Fruit fly (Drosophila melanogaster): ENCODE measurements around the gene Nmd3.

The Nmd3 gene

dm6 chrX:2175265-2175795 lies 9.1 kb downstream of the Nmd3 start, which contains the start of gene Cyp4d14:
TSS of gene Cyp4d14 (minus strand) at chrX:2175315.
- TF ChIP-seq CG34367 (tag; optimal IDR thresholded peaks at IDR 0.05) (no peak), D1 (tag; optimal IDR thresholded peaks at IDR 0.05) (no peak), Pif1B (GFP tag; optimal IDR thresholded peaks at IDR 0.05) (no peak), CG17806 (tag; optimal IDR thresholded peaks at IDR 0.05) (no peak), CG15710 (tag; optimal IDR thresholded peaks at IDR 0.05) (no peak), EcR (GFP tag; optimal IDR thresholded peaks at IDR 0.05) (no peak), fd96Ca (GFP tag; IDR thresholded peaks at IDR 0.05) (no peak)

dm6 chrX:2172420-2172827 lies 12.0 kb downstream of the Nmd3 start, which contains the start of gene ND-B14.5A:
TSS of gene ND-B14.5A (plus strand) at chrX:2172526.
- TF ChIP-seq rn (GFP tag; IDR thresholded peaks at IDR 0.05) (no peak), CG4496 (GFP tag; IDR thresholded peaks at IDR 0.05) (0 out of 3 replicates have a peak, but pooled peaks have one; percentile 18)

dm6 chrX:2170424-2170823 lies 14.0 kb downstream of the Nmd3 start:
- TF ChIP-seq CG17806 (tag; optimal IDR thresholded peaks at IDR 0.05) (no peak), CG32121 (GFP tag; IDR thresholded peaks at IDR 0.05) (no peak), CG10348 (GFP tag; IDR thresholded peaks at IDR 0.05) (no peak), CG9948 (tag; optimal IDR thresholded peaks at IDR 0.05) (no peak), rn (GFP tag; IDR thresholded peaks at IDR 0.05) (no peak), CG13204 (GFP tag; optimal IDR thresholded peaks at IDR 0.05) (no peak), Pif1A (GFP tag; optimal IDR thresholded peaks at IDR 0.05) (no peak), gl (tag; optimal IDR thresholded peaks at IDR 0.05) (no peak), fd96Ca (GFP tag; IDR thresholded peaks at IDR 0.05) (no peak), Snoo (tag; optimal IDR thresholded peaks at IDR 0.05) (no peak)

- TF ChIP-seq CG8301 (tag; optimal IDR thresholded peaks at IDR 0.05) (no peak), CG32121 (GFP tag; IDR thresholded peaks at IDR 0.05) (peak; percentile 62)
Measured at dm6 chrX:2168485-2169199, 15.8 kb downstream of the Nmd3 start.

- no peak for TF ChIP-seq gl (tag; optimal IDR thresholded peaks at IDR 0.05)
- TF ChIP-seq Ets98B (GFP tag; IDR thresholded peaks at IDR 0.05): peak; percentile 85
- no peak for TF ChIP-seq Snoo (tag; optimal IDR thresholded peaks at IDR 0.05)
- TF ChIP-seq CG12605 (GFP tag; IDR thresholded peaks at IDR 0.05): peak; percentile 64
- no peak for TF ChIP-seq CG9948 (tag; optimal IDR thresholded peaks at IDR 0.05)
- no peak for TF ChIP-seq CG15710 (tag; optimal IDR thresholded peaks at IDR 0.05)
- no peak for TF ChIP-seq CG14655 (GFP tag; optimal IDR thresholded peaks at IDR 0.05)
- peak; percentile 87 for TF ChIP-seq fd96Ca (GFP tag; IDR thresholded peaks at IDR 0.05)
- peak; percentile 90 for TF ChIP-seq CG4496 (GFP tag; IDR thresholded peaks at IDR 0.05)
- no peak for TF ChIP-seq CG13204 (GFP tag; optimal IDR thresholded peaks at IDR 0.05)
- TF ChIP-seq CG8301 (tag; optimal IDR thresholded peaks at IDR 0.05): peak; percentile 80
- TF ChIP-seq CG34367 (tag; optimal IDR thresholded peaks at IDR 0.05): no peak
- TF ChIP-seq CG17806 (tag; optimal IDR thresholded peaks at IDR 0.05): no peak
- peak; percentile 49; the same call in 1 of the 2 replicates for TF ChIP-seq rn (GFP tag; IDR thresholded peaks at IDR 0.05)
- no peak for TF ChIP-seq Pif1B (GFP tag; optimal IDR thresholded peaks at IDR 0.05)
- TF ChIP-seq EcR (GFP tag; optimal IDR thresholded peaks at IDR 0.05): no peak
- TF ChIP-seq D1 (tag; optimal IDR thresholded peaks at IDR 0.05): no peak
- no peak for TF ChIP-seq CG8159 (tag; optimal IDR thresholded peaks at IDR 0.05)
- peak; percentile 69 for TF ChIP-seq CG32121 (GFP tag; IDR thresholded peaks at IDR 0.05)
- 0 out of 2 replicates have a peak, but pooled peaks have one; percentile 47 for TF ChIP-seq CG10348 (GFP tag; IDR thresholded peaks at IDR 0.05)
- no peak for TF ChIP-seq Pif1A (GFP tag; optimal IDR thresholded peaks at IDR 0.05)
Measured at dm6 chrX:2166129-2166528, 18.3 kb downstream of the Nmd3 start.

- TF ChIP-seq fd96Ca (GFP tag; IDR thresholded peaks at IDR 0.05) (peak; percentile 80), CG9948 (tag; optimal IDR thresholded peaks at IDR 0.05) (no peak), CG8159 (tag; optimal IDR thresholded peaks at IDR 0.05) (no peak), CG8301 (tag; optimal IDR thresholded peaks at IDR 0.05) (peak; percentile 16), CG4496 (GFP tag; IDR thresholded peaks at IDR 0.05) (peak; percentile 79), Pif1B (GFP tag; optimal IDR thresholded peaks at IDR 0.05) (no peak), Pif1A (GFP tag; optimal IDR thresholded peaks at IDR 0.05) (no peak), Ets98B (GFP tag; IDR thresholded peaks at IDR 0.05) (peak; percentile 81), CG12605 (GFP tag; IDR thresholded peaks at IDR 0.05) (0 out of 2 replicates have a peak, but pooled peaks have one; percentile 15), CG14655 (GFP tag; optimal IDR thresholded peaks at IDR 0.05) (no peak), CG15710 (tag; optimal IDR thresholded peaks at IDR 0.05) (no peak), CG10348 (GFP tag; IDR thresholded peaks at IDR 0.05) (peak; percentile 36; the same call in 1 of the 2 replicates), CG32121 (GFP tag; IDR thresholded peaks at IDR 0.05) (peak; percentile 82), EcR (GFP tag; optimal IDR thresholded peaks at IDR 0.05) (no peak)
Measured at dm6 chrX:2165394-2165793, 19.1 kb downstream of the Nmd3 start.

dm6 chrX:2163358-2163757 lies 21.1 kb downstream of the Nmd3 start:
- TF ChIP-seq CG32121 (GFP tag; IDR thresholded peaks at IDR 0.05): no peak

All from whole organism, pupa.